Fruit fly (Drosophila melanogaster) whole organism, adult: ENCODE data around the gene GlyRS.
A peak's percentile ranks its signal among the peaks of the same experiment; 100 is the strongest.

ENCODE experiments used
- CG11617 ChIP-seq: fragments of 200-800 bp; sonication (Bioruptor generic); optimal IDR thresholded peaks from 2 replicates; lab custom pipeline; 2017; ENCODE audit warnings: mild to moderate bottlenecking, missing biosample characterization, missing genetic modification reagents, missing genetic modification characterization
- CG12768 ChIP-seq: fragments of 200-800 bp; sonication (Bioruptor generic); optimal IDR thresholded peaks from 2 replicates; lab custom pipeline; 2017; ENCODE audit warnings: missing biosample characterization, missing genetic modification characterization, mild to moderate bottlenecking, moderate library complexity, missing genetic modification reagents
- CG14711 ChIP-seq: fragments of 200-800 bp; sonication (Bioruptor generic); optimal IDR thresholded peaks from 2 replicates; lab custom pipeline; 2018; ENCODE audit warnings: missing biosample characterization, mild to moderate bottlenecking, missing genetic modification characterization, moderate library complexity
- CG1620 ChIP-seq: fragments of 200-800 bp; sonication (Bioruptor generic); optimal IDR thresholded peaks from 2 replicates; lab custom pipeline; 2016; ENCODE audit warnings: missing biosample characterization, missing genetic modification characterization
- CG33017 ChIP-seq: fragments of 200-800 bp; sonication (Bioruptor generic); optimal IDR thresholded peaks from 2 replicates; lab custom pipeline; 2018; ENCODE audit warnings: missing biosample characterization, mild to moderate bottlenecking, missing genetic modification characterization, moderate library complexity
- CG5204 ChIP-seq: fragments of 200-800 bp; sonication (Bioruptor generic); optimal IDR thresholded peaks from 2 replicates; lab custom pipeline; 2016; ENCODE audit warnings: missing biosample characterization, missing genetic modification characterization
- CG7045 ChIP-seq: fragments of 200-800 bp; sonication (Bioruptor generic); optimal IDR thresholded peaks from 2 replicates; lab custom pipeline; 2017; ENCODE audit warnings: missing biosample characterization, mild to moderate bottlenecking, missing genetic modification characterization
- CG7101 ChIP-seq: fragments of 200-800 bp; sonication (Bioruptor generic); optimal IDR thresholded peaks from 2 replicates; lab custom pipeline; 2018; ENCODE audit warnings: missing biosample characterization, mild to moderate bottlenecking, missing genetic modification characterization, moderate library complexity
- Clk ChIP-seq: fragments of 200-800 bp; sonication (Bioruptor generic); optimal IDR thresholded peaks from 2 replicates; lab custom pipeline; 2017; ENCODE audit warnings: missing biosample characterization, missing genetic modification characterization
- Crg-1 ChIP-seq: fragments of 200-800 bp; sonication (Bioruptor generic); optimal IDR thresholded peaks from 2 replicates; lab custom pipeline; 2016; ENCODE audit warnings: missing biosample characterization, missing genetic modification characterization
- Hr96 ChIP-seq: fragments of 200-800 bp; sonication (Bioruptor generic); optimal IDR thresholded peaks from 2 replicates; lab custom pipeline; 2016; ENCODE audit warnings: missing biosample characterization, missing genetic modification characterization
- Mnt ChIP-seq: fragments of 200-800 bp; sonication (Bioruptor generic); optimal IDR thresholded peaks from 2 replicates; lab custom pipeline; 2016; ENCODE audit warnings: missing biosample characterization, mild to moderate bottlenecking, missing genetic modification characterization
- bab1 ChIP-seq: fragments of 200-800 bp; sonication (Bioruptor generic); optimal IDR thresholded peaks from 3 replicates; lab custom pipeline; 2019; ENCODE audit warnings: missing biosample characterization, mild to moderate bottlenecking, missing genetic modification characterization, moderate library complexity
- cic ChIP-seq: fragments of 200-800 bp; sonication (Bioruptor generic); optimal IDR thresholded peaks from 2 replicates; lab custom pipeline; 2017; ENCODE audit warnings: missing biosample characterization, mild to moderate bottlenecking, missing genetic modification characterization, moderate library complexity
- cnc ChIP-seq, 2 experiments: fragments of >200 bp; optimal IDR thresholded peaks; 2 replicates each; lab custom pipeline; 2017
- kay ChIP-seq: fragments of 200-800 bp; sonication (Bioruptor generic); peaks from one replicate; lab custom pipeline; 2016; ENCODE audit warnings: missing biosample characterization, missing genetic modification characterization, borderline replicate concordance
- ovo ChIP-seq: fragments of 200-800 bp; sonication (Bioruptor generic); optimal IDR thresholded peaks from 2 replicates; lab custom pipeline; 2016; ENCODE audit warnings: missing biosample characterization, missing genetic modification characterization
- pad ChIP-seq: fragments of 200-800 bp; sonication (Bioruptor generic); optimal IDR thresholded peaks from 3 replicates; lab custom pipeline; 2017; ENCODE audit warnings: missing biosample characterization, missing genetic modification characterization, mild to moderate bottlenecking, moderate library complexity, missing genetic modification reagents
- tj ChIP-seq: fragments of 200-800 bp; sonication (Bioruptor generic); optimal IDR thresholded peaks from 3 replicates; lab custom pipeline; 2017; ENCODE audit warnings: missing biosample characterization, mild to moderate bottlenecking, missing genetic modification characterization, moderate library complexity
- toe ChIP-seq: fragments of 200-800 bp; sonication (Bioruptor generic); optimal IDR thresholded peaks from 2 replicates; lab custom pipeline; 2016; ENCODE audit warnings: missing biosample characterization, missing genetic modification characterization

Gene GlyRS

dm6 chr3L:15072149-15072548, 22.8 kb upstream of the GlyRS start:
- no peak for TF ChIP-seq Mnt
- no peak for TF ChIP-seq tj (GFP tag; lab: Kevin White, UChicago)
- no peak for TF ChIP-seq Crg-1
- TF ChIP-seq toe (GFP tag; lab: Kevin White, UChicago): no peak
- TF ChIP-seq CG5204: no peak
- no peak for TF ChIP-seq CG7045 (GFP tag; lab: Kevin White, UChicago)
- no peak for TF ChIP-seq CG1620 (GFP tag; lab: Kevin White, UChicago)
- no peak for TF ChIP-seq pad
- TF ChIP-seq CG11617: no peak
- TF ChIP-seq CG12768: no peak
- no peak for TF ChIP-seq kay (GFP tag; lab: Kevin White, UChicago)
- TF ChIP-seq bab1: no peak
- TF ChIP-seq cic (GFP tag; lab: Kevin White, UChicago): no peak
- no peak for TF ChIP-seq Clk (GFP tag; lab: Kevin White, UChicago)
- no peak for TF ChIP-seq CG7101

dm6 chr3L:15073680-15074079, 21.3 kb upstream of the GlyRS start:
- TF ChIP-seq CG33017 (no peak), Hr96 (GFP tag; lab: Kevin White, UChicago) (no peak), CG14711 (tag; lab: Kevin White, UChicago) (no peak), CG12768 (no peak), kay (GFP tag; lab: Kevin White, UChicago) (no peak), CG11617 (no peak), bab1 (no peak), CG7045 (GFP tag; lab: Kevin White, UChicago) (no peak), Clk (GFP tag; lab: Kevin White, UChicago) (no peak), Crg-1 (no peak), cnc (optimal IDR thresholded peaks at IDR 0.05; lab: Kevin White, UChicago) (no peak), Mnt (no peak), CG1620 (GFP tag; lab: Kevin White, UChicago) (no peak), tj (GFP tag; lab: Kevin White, UChicago) (no peak), CG7101 (no peak)

DNA sequence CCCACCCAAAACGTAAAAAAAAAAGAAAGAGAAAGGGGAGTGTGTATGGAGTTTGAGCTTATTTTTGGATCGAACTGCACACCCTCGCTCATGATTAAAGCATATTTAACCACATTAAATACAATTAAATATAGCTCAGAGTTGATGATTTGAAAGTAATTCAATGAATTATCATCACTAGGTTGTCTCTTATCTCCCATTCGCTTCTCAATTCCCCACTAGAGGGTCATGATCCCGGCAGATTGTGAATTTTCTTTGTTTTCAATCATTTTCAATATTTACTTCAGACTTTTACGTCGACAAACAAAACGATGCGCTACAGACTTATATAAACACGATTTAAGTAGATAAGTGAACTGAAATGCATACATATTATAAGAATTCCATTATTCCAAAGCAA, 18.6 kb upstream of the GlyRS start:
- TF ChIP-seq Mnt (no peak), CG5204 (no peak), Hr96 (GFP tag; lab: Kevin White, UChicago) (no peak), bab1 (no peak)

DNA sequence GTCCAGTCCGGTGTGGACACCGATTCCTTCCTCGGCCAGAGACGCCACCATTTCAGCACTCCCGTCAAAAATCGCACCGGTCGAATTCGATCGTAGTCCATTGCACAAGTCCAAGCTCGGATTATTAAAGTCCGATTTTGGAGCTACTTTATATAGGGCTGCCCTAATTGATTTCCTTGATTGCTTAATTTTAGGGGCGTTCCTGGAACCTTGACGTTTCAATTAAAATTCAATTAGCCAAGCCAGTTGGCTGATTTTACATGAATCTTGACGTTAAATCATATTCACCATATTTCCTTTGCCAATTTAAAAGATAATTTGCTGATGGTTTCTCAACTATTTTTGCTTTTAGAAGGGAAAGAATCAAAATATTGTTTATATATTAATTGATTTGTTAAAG, 16.6 kb upstream of the GlyRS start, which contains the start of gene Or71a:
Gene Or71a (minus strand): TSS at position 101 of the 400 bp plus-strand sequence.
- TF ChIP-seq ovo (GFP tag; lab: Kevin White, UChicago) (no peak), Mnt (no peak), tj (GFP tag; lab: Kevin White, UChicago) (no peak), Hr96 (GFP tag; lab: Kevin White, UChicago) (no peak), pad (no peak), cnc (optimal IDR thresholded peaks at IDR 0.05; lab: Kevin White, UChicago) (no peak), Crg-1 (no peak)

DNA sequence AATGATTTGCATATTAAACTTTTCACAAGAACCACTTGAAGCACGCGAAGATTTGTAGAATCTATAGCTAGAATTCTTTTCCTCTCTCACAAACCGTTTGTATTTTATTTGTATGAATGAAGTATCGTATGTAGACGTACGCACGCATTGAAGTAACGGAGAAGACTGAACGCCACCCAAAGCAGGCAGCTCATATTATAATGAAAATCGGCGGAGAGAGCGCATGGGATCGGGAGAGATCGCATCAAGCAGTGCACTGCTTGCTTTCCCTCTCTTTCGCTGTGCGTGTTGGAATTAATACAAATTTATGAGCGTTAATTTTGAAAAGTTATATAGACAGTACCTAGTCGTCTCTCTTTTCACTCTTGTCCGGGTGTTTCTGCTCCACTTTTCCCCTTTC, 15.7 kb upstream of the GlyRS start:
- no peak for TF ChIP-seq CG1620 (GFP tag; lab: Kevin White, UChicago)
- TF ChIP-seq cic (GFP tag; lab: Kevin White, UChicago): peak; percentile 26

DNA sequence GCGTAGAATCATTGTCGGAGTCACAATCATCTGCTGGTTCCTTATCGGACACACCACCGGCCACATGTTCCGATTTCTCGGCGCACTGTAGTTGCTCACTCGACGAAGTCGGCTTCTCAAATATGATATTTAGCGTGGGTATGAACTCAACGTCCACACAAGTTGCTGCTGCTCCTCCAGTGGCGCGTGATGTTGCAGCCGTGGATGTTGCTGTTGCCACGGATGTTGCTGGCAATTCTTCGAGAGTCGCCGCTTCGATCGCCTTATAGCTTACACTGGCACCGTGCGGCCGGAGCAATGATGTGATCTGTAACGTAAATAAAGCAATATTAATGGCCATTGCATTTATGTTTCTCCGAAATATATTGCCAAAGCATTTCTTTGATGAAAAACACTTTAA, 10.7 kb upstream of the GlyRS start:
- no peak for TF ChIP-seq toe (GFP tag; lab: Kevin White, UChicago)
- TF ChIP-seq cic (GFP tag; lab: Kevin White, UChicago): no peak
- no peak for TF ChIP-seq bab1
- no peak for TF ChIP-seq Mnt
- TF ChIP-seq cnc (optimal IDR thresholded peaks at IDR 0.05; lab: Kevin White, UChicago): no peak
- no peak for TF ChIP-seq pad
- TF ChIP-seq Hr96 (GFP tag; lab: Kevin White, UChicago): no peak
- no peak for TF ChIP-seq kay (GFP tag; lab: Kevin White, UChicago)

- TF ChIP-seq bab1 (no peak), kay (GFP tag; lab: Kevin White, UChicago) (peak; percentile 27), CG11617 (no peak), CG5204 (no peak)
Measured at dm6 chr3L:15088285-15088684, 6.7 kb upstream of the GlyRS start.

DNA sequence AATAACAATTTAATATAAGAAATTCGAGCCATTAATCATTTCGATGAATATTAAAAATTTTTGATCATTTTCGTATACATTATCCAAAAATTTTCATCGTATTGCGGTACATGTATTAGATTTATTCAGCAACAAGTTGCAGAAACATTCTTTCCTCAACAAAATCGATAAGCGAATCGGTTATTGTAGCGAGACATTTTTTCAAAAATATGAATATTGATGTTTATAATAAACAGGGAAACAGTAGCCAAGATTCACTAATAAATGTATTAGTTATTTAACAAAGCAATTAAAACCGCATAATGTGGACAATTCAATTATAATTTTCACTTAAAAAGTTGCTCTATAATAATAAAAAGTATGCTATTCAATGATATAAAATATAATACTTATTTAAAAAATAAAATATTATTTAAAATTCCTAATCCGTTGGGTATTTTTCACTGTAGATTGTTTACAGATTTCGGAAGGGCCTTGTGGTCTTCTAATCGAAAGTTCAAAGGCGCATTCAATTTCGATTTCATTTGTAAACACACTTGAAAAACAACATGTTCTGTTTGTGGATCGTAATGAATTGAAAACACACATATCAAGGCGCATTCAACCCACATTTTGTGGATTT, 5.7 kb upstream of the GlyRS start:
- TF ChIP-seq Mnt: no peak
- no peak for TF ChIP-seq cnc (optimal IDR thresholded peaks at IDR 0.05; lab: Kevin White, UChicago)
- no peak for TF ChIP-seq CG7045 (GFP tag; lab: Kevin White, UChicago)
- TF ChIP-seq CG14711 (tag; lab: Kevin White, UChicago): no peak
- no peak for TF ChIP-seq CG5204
- no peak for TF ChIP-seq tj (GFP tag; lab: Kevin White, UChicago)
- TF ChIP-seq Crg-1: no peak
